Worm (Caenorhabditis elegans) whole organism, midembryonic: ENCODE measurements around the gene Y42H9AR.2.

ENCODE experiments used
- T22C8.4 ChIP-seq: fragments of 200-800 bp; sonication (Bioruptor generic); IDR thresholded peaks from 2 replicates; pipeline ENCODE4 v1.3.6; 2022; ENCODE audit warnings: missing genetic modification characterization, missing compliant biosample characterization
- cog-1 ChIP-seq: sonication (generic microtip); optimal IDR thresholded peaks from 2 replicates; lab custom pipeline; 2016; ENCODE audit warnings: missing genetic modification characterization, missing compliant biosample characterization
- flt-1 ChIP-seq: fragments of 200-800 bp; sonication (Bioruptor generic); IDR thresholded peaks from 2 replicates; pipeline ENCODE4 v1.3.6; 2022; ENCODE audit warnings: missing genetic modification characterization, missing compliant biosample characterization
- klf-2 ChIP-seq: fragments of 200-800 bp; sonication (Bioruptor generic); conservative IDR thresholded peaks from 2 replicates; pipeline ENCODE4 v1.3.6; 2022; ENCODE audit warnings: missing genetic modification reagents, missing genetic modification characterization, missing compliant biosample characterization
- med-1 ChIP-seq: sonication (generic microtip); optimal IDR thresholded peaks from 2 replicates; lab custom pipeline; 2017; ENCODE audit warnings: missing genetic modification characterization, mild to moderate bottlenecking, missing compliant biosample characterization, antibody characterized with exemption, missing genetic modification reagents; ENCODE audit not compliant: insufficient read depth
- ref-1 ChIP-seq: fragments of 200-800 bp; sonication (Bioruptor generic); conservative IDR thresholded peaks from 2 replicates; pipeline ENCODE4 v1.3.6; 2022; ENCODE audit warnings: missing genetic modification reagents, missing genetic modification characterization, missing compliant biosample characterization
- tab-1 ChIP-seq: fragments of 200-800 bp; sonication (Bioruptor generic); IDR thresholded peaks from 2 replicates; pipeline ENCODE4 v1.3.6; 2022; ENCODE audit warnings: missing genetic modification characterization, missing compliant biosample characterization
- ztf-23 ChIP-seq: fragments of 200-800 bp; sonication (Bioruptor generic); IDR thresholded peaks from 2 replicates; pipeline ENCODE4 v1.3.6; 2022; ENCODE audit warnings: missing genetic modification reagents, missing genetic modification characterization, missing compliant biosample characterization
- ztf-29 ChIP-seq: fragments of 200-800 bp; sonication (Bioruptor generic); IDR thresholded peaks from 2 replicates; pipeline ENCODE4 v1.3.6; 2022; ENCODE audit warnings: missing genetic modification reagents, missing genetic modification characterization, missing compliant biosample characterization

The Y42H9AR.2 gene

ce11 chrIV:8148494-8148893, 48.8 kb downstream of the Y42H9AR.2 start, which contains the start of gene pmk-1:
TSS of gene pmk-1 (plus strand) at chrIV:8148794.
- TF ChIP-seq med-1 (GFP tag; lab: Kevin White, UChicago): no peak
- no peak for TF ChIP-seq cog-1 (tag; lab: Kevin White, UChicago)
- no peak for TF ChIP-seq ref-1 (GFP tag; lab: Robert Waterston, UW)
- no peak for TF ChIP-seq ztf-29 (GFP tag; lab: Robert Waterston, UW)
- no peak for TF ChIP-seq flt-1 (GFP tag; lab: Robert Waterston, UW)
- no peak for TF ChIP-seq ztf-23
- no peak for TF ChIP-seq tab-1 (GFP tag; lab: Robert Waterston, UW)
- no peak for TF ChIP-seq klf-2
- TF ChIP-seq T22C8.4 (GFP tag; lab: Robert Waterston, UW): no peak
